Worm (Caenorhabditis elegans): Measurements from ENCODE around the gene cal-4.

cal-4 gene

DNA sequence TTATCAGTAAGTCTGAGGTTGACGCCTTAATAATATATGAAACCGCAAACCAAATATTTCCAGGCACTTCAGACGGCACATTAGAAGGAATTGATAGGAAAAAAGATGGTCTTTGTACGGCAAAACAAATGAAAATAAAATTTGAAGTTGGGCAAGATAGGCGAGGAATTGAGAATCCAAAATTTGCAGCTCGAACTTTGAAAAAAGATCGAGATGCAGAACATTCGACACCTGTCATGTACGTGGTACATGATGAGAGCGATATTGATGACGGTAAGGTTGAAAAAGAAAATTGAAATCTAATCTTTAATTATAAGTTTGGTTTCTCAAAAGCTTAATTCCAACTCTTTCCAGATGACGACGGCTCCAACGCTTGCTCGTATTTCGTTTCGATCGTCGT is 56.4 kb downstream of the cal-4 start:
- TF ChIP-seq sem-4 (tag; optimal IDR thresholded peaks at IDR 0.05) (no peak), fos-1 (tag; optimal IDR thresholded peaks at IDR 0.05) (no peak), mbf-1 (tag; optimal IDR thresholded peaks at IDR 0.05) (no peak), nhr-25 (tag; optimal IDR thresholded peaks at IDR 0.05) (no peak), lin-39 (tag; optimal IDR thresholded peaks at IDR 0.05) (no peak), nhr-129 (tag; optimal IDR thresholded peaks at IDR 0.05) (no peak), lsy-2 (tag; optimal IDR thresholded peaks at IDR 0.05) (no peak), ZK546.5 (tag; optimal IDR thresholded peaks at IDR 0.05) (no peak), nhr-10 (tag; optimal IDR thresholded peaks at IDR 0.05) (no peak), ama-1 (optimal IDR thresholded peaks at IDR 0.05) (no peak), nhr-11 (tag; optimal IDR thresholded peaks at IDR 0.05) (no peak), unc-55 (GFP tag; optimal IDR thresholded peaks at IDR 0.05) (no peak), ceh-82 (tag; optimal IDR thresholded peaks at IDR 0.05) (no peak), elt-3 (tag; optimal IDR thresholded peaks at IDR 0.05) (no peak), crh-2 (tag; optimal IDR thresholded peaks at IDR 0.05) (no peak), snpc-4 (tag; optimal IDR thresholded peaks at IDR 0.05) (no peak), nhr-237 (tag; optimal IDR thresholded peaks at IDR 0.05) (no peak)

DNA sequence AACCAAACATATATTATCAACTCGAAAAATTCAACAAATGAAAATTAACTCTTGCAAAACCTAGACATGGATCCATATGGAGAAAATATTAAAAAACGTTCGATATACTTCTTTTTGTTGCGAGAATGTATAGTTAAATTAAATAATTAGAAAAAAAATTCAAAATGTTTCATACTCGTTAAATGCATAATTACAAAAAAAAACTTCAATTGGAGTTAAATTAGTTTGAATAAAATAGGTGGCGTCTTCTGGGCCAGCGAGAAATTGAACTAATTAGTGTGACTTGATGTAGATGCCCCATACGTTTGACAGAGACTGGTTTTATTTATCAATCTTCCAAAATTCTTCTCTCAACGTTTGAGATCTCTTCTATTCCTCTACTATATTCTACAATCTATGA is 57.2 kb downstream of the cal-4 start, which contains the start of gene lgc-43:
lgc-43 (plus strand) TSS at position 301 of the 400 bp plus-strand sequence.
- TF ChIP-seq mbf-1 (tag; optimal IDR thresholded peaks at IDR 0.05) = no peak
- TF ChIP-seq sma-9 (GFP tag; optimal IDR thresholded peaks at IDR 0.05) = no peak
- TF ChIP-seq sma-9 (tag; optimal IDR thresholded peaks at IDR 0.05) = no peak
- TF ChIP-seq ama-1 (optimal IDR thresholded peaks at IDR 0.05) = no peak
- TF ChIP-seq ceh-82 (tag; optimal IDR thresholded peaks at IDR 0.05) = no peak
- TF ChIP-seq ztf-11 (tag; optimal IDR thresholded peaks at IDR 0.05) = no peak
- no peak for TF ChIP-seq nhr-237 (tag; optimal IDR thresholded peaks at IDR 0.05)
- TF ChIP-seq egl-27 (tag; optimal IDR thresholded peaks at IDR 0.05) = no peak
- no peak for TF ChIP-seq sem-4 (tag; optimal IDR thresholded peaks at IDR 0.05)
- TF ChIP-seq blmp-1 (tag; optimal IDR thresholded peaks at IDR 0.05; ENCODE audit: insufficient read depth) = no peak
- TF ChIP-seq lin-13 (GFP tag; optimal IDR thresholded peaks at IDR 0.05) = no peak
- no peak for TF ChIP-seq elt-3 (tag; optimal IDR thresholded peaks at IDR 0.05)
- TF ChIP-seq skn-1 (tag; optimal IDR thresholded peaks at IDR 0.05) = no peak
- no peak for TF ChIP-seq unc-39 (tag; optimal IDR thresholded peaks at IDR 0.05)
- TF ChIP-seq ZK546.5 (tag; optimal IDR thresholded peaks at IDR 0.05) = no peak
- no peak for TF ChIP-seq nhr-129 (tag; optimal IDR thresholded peaks at IDR 0.05)
- TF ChIP-seq mab-5 (tag; optimal IDR thresholded peaks at IDR 0.05) = no peak
- no peak for TF ChIP-seq gmeb-1 (tag; optimal IDR thresholded peaks at IDR 0.05)
- no peak for TF ChIP-seq Y55F3AM.14 (GFP tag; optimal IDR thresholded peaks at IDR 0.05)
